Fruit fly (Drosophila melanogaster): ENCODE results near the gene Dlc90F.

dm6 chr3R:18266665-18267064 is 32.4 kb upstream of the Dlc90F start:
- no peak for TF ChIP-seq Sox102F (GFP tag; optimal IDR thresholded peaks at IDR 0.05)
- TF ChIP-seq CG6854 (GFP tag; optimal IDR thresholded peaks at IDR 0.05): no peak
- TF ChIP-seq CG9139 (GFP tag; optimal IDR thresholded peaks at IDR 0.05): no peak
- TF ChIP-seq CG6808 (GFP tag; optimal IDR thresholded peaks at IDR 0.05): no peak
- no peak for TF ChIP-seq CG8632 (GFP tag; optimal IDR thresholded peaks at IDR 0.05)
- TF ChIP-seq Eip78C (GFP tag): no peak
- TF ChIP-seq dac (GFP tag; optimal IDR thresholded peaks at IDR 0.05): no peak
- TF ChIP-seq svp (GFP tag): no peak
- no peak for TF ChIP-seq dsx (GFP tag; optimal IDR thresholded peaks at IDR 0.05; ENCODE audit: poor library complexity, severe bottlenecking)
- no peak for TF ChIP-seq Lpt (GFP tag; optimal IDR thresholded peaks at IDR 0.05)
- TF ChIP-seq fkh (GFP tag; optimal IDR thresholded peaks at IDR 0.05): no peak
